Fruit fly (Drosophila melanogaster) whole organism, embryonic: Measurements from ENCODE around the gene CG31233.
A peak's percentile ranks its signal among the peaks of the same experiment; 100 is the strongest.

ENCODE experiments used
- CG10979 ChIP-seq: fragments of 200-800 bp; sonication (Bioruptor generic); optimal IDR thresholded peaks from 2 replicates; lab custom pipeline; 2018; ENCODE audit warnings: missing biosample characterization, mild to moderate bottlenecking, missing genetic modification characterization, moderate library complexity
- CG11560 ChIP-seq: fragments of 200-800 bp; sonication (Bioruptor generic); IDR thresholded peaks from 3 replicates; pipeline ENCODE4 v1.3.6; 2022; ENCODE audit warnings: missing biosample characterization, missing genetic modification characterization
- CG12071 ChIP-seq: fragments of 200-800 bp; sonication (Bioruptor generic); optimal IDR thresholded peaks from 3 replicates; lab custom pipeline; 2018; ENCODE audit warnings: missing biosample characterization, mild to moderate bottlenecking, missing genetic modification characterization
- CG12104 ChIP-seq: fragments of 200-800 bp; sonication (Bioruptor generic); optimal IDR thresholded peaks from 3 replicates; lab custom pipeline; 2016; ENCODE audit warnings: missing biosample characterization, missing genetic modification characterization
- CG13123 ChIP-seq: fragments of 200-800 bp; sonication (Bioruptor generic); optimal IDR thresholded peaks from 2 replicates; lab custom pipeline; 2016; ENCODE audit warnings: missing biosample characterization, missing genetic modification characterization
- CG13424 ChIP-seq: fragments of 200-800 bp; sonication (Bioruptor generic); optimal IDR thresholded peaks from 2 replicates; lab custom pipeline; 2019; ENCODE audit warnings: missing biosample characterization, mild to moderate bottlenecking, missing genetic modification characterization, moderate library complexity
- CG1603 ChIP-seq: fragments of 200-800 bp; sonication (Bioruptor generic); optimal IDR thresholded peaks from 2 replicates; lab custom pipeline; 2019; ENCODE audit warnings: missing biosample characterization, mild to moderate bottlenecking, missing genetic modification characterization, moderate library complexity
- CG1647 ChIP-seq: fragments of 200-800 bp; sonication (Bioruptor generic); optimal IDR thresholded peaks from 3 replicates; lab custom pipeline; 2016; ENCODE audit warnings: missing biosample characterization, missing genetic modification characterization
- CG16815 ChIP-seq: fragments of 200-800 bp; sonication (Bioruptor generic); optimal IDR thresholded peaks from 3 replicates; lab custom pipeline; 2017; ENCODE audit warnings: missing biosample characterization, mild to moderate bottlenecking, missing genetic modification characterization
- CG17359 ChIP-seq: fragments of 200-800 bp; sonication (Bioruptor generic); optimal IDR thresholded peaks from 3 replicates; lab custom pipeline; 2018; ENCODE audit warnings: missing biosample characterization, mild to moderate bottlenecking, missing genetic modification characterization, moderate library complexity
- CG1832 ChIP-seq: fragments of 200-800 bp; sonication (Bioruptor generic); optimal IDR thresholded peaks from 2 replicates; lab custom pipeline; 2017; ENCODE audit warnings: missing biosample characterization, mild to moderate bottlenecking, missing genetic modification characterization, inconsistent platforms
- CG18476 ChIP-seq: fragments of 200-800 bp; sonication (Bioruptor generic); optimal IDR thresholded peaks from 2 replicates; lab custom pipeline; 2016; ENCODE audit warnings: missing biosample characterization, mild to moderate bottlenecking, missing genetic modification characterization
- CG18764 ChIP-seq: fragments of 200-800 bp; sonication (Bioruptor generic); optimal IDR thresholded peaks from 3 replicates; lab custom pipeline; 2016; ENCODE audit warnings: missing biosample characterization, missing genetic modification characterization
- CG2116 ChIP-seq: fragments of 200-800 bp; sonication (Bioruptor generic); optimal IDR thresholded peaks from 3 replicates; lab custom pipeline; 2018; ENCODE audit warnings: missing biosample characterization, mild to moderate bottlenecking, missing genetic modification characterization
- CG2199 ChIP-seq: fragments of 200-800 bp; sonication (Bioruptor generic); IDR thresholded peaks from 3 replicates; pipeline ENCODE4 v1.3.6; 2022; ENCODE audit warnings: missing biosample characterization, missing genetic modification characterization
- CG2875 ChIP-seq: fragments of 200-800 bp; sonication (Bioruptor generic); optimal IDR thresholded peaks from 2 replicates; lab custom pipeline; 2017; ENCODE audit warnings: missing biosample characterization, mild to moderate bottlenecking, missing genetic modification characterization, missing genetic modification reagents
- CG3163 ChIP-seq: fragments of 200-800 bp; sonication (Bioruptor generic); optimal IDR thresholded peaks from 3 replicates; lab custom pipeline; 2016; ENCODE audit warnings: missing biosample characterization, missing genetic modification characterization
- CG32532 ChIP-seq: fragments of 200-800 bp; sonication (Bioruptor generic); IDR thresholded peaks from 2 replicates; pipeline ENCODE4 v1.3.6; 2022; ENCODE audit warnings: missing biosample characterization, missing genetic modification characterization
- CG32767 ChIP-seq: fragments of 200-800 bp; sonication (Bioruptor generic); IDR thresholded peaks from 2 replicates; pipeline ENCODE4 v1.3.6; 2022; ENCODE audit warnings: missing biosample characterization, missing genetic modification characterization
- CG3838 ChIP-seq: fragments of 200-800 bp; sonication (Bioruptor generic); optimal IDR thresholded peaks from 3 replicates; lab custom pipeline; 2016; ENCODE audit warnings: missing biosample characterization, missing genetic modification characterization
- CG3995 ChIP-seq: fragments of 200-800 bp; sonication (Bioruptor generic); optimal IDR thresholded peaks from 3 replicates; lab custom pipeline; 2016; ENCODE audit warnings: missing biosample characterization, missing genetic modification characterization
- CG4328 ChIP-seq: fragments of 200-800 bp; sonication (Bioruptor generic); optimal IDR thresholded peaks from 3 replicates; lab custom pipeline; 2017; ENCODE audit warnings: missing biosample characterization, missing genetic modification reagents, missing genetic modification characterization
- CG43689 ChIP-seq: fragments of 200-800 bp; sonication (Bioruptor generic); IDR thresholded peaks from 2 replicates; pipeline ENCODE4 v1.3.6; 2022; ENCODE audit warnings: missing biosample characterization, missing genetic modification characterization
- CG7928 ChIP-seq: fragments of 200-800 bp; sonication (Bioruptor generic); optimal IDR thresholded peaks from 2 replicates; lab custom pipeline; 2017; ENCODE audit warnings: missing biosample characterization, mild to moderate bottlenecking, missing genetic modification characterization
- CG9797 ChIP-seq: fragments of 200-800 bp; sonication (Bioruptor generic); optimal IDR thresholded peaks from 3 replicates; lab custom pipeline; 2018; ENCODE audit warnings: missing biosample characterization, mild to moderate bottlenecking, missing genetic modification characterization
- CG9817 ChIP-seq: fragments of 200-800 bp; sonication (Bioruptor generic); optimal IDR thresholded peaks from 2 replicates; lab custom pipeline; 2018; ENCODE audit warnings: missing biosample characterization, mild to moderate bottlenecking, missing genetic modification characterization, moderate library complexity
- Camta ChIP-seq: fragments of 200-800 bp; sonication (Bioruptor generic); optimal IDR thresholded peaks from 2 replicates; lab custom pipeline; 2016; ENCODE audit warnings: missing biosample characterization, missing genetic modification characterization
- H2.0 ChIP-seq: fragments of 200-800 bp; sonication (Bioruptor generic); IDR thresholded peaks from 2 replicates; pipeline ENCODE4 v1.3.6; 2022; ENCODE audit warnings: missing biosample characterization, missing genetic modification characterization
- Hand ChIP-seq: fragments of 200-800 bp; sonication (Bioruptor generic); optimal IDR thresholded peaks from 2 replicates; lab custom pipeline; 2017; ENCODE audit warnings: mild to moderate bottlenecking, missing biosample characterization, missing genetic modification reagents, missing genetic modification characterization
- Lim3 ChIP-seq: fragments of 200-800 bp; sonication (Bioruptor generic); IDR thresholded peaks from 2 replicates; pipeline ENCODE4 v1.3.6; 2022; ENCODE audit warnings: missing biosample characterization, missing genetic modification characterization
- MTF-1 ChIP-seq: fragments of 200-800 bp; sonication (Bioruptor generic); optimal IDR thresholded peaks from 2 replicates; lab custom pipeline; 2018; ENCODE audit warnings: missing biosample characterization, mild to moderate bottlenecking, missing genetic modification characterization, borderline replicate concordance
- NK7.1 ChIP-seq: fragments of 200-800 bp; sonication (Bioruptor generic); optimal IDR thresholded peaks from 3 replicates; lab custom pipeline; 2016; ENCODE audit warnings: missing biosample characterization, missing genetic modification characterization
- Usf ChIP-seq: fragments of 200-800 bp; sonication (Bioruptor generic); optimal IDR thresholded peaks from 2 replicates; lab custom pipeline; 2017; ENCODE audit warnings: missing genotype, missing biosample characterization, missing genetic modification characterization
- ab ChIP-seq: fragments of 200-800 bp; sonication (Bioruptor generic); optimal IDR thresholded peaks from 2 replicates; lab custom pipeline; 2016; ENCODE audit warnings: missing biosample characterization, missing genetic modification characterization
- ap ChIP-seq: fragments of 200-800 bp; sonication (Bioruptor generic); IDR thresholded peaks from 2 replicates; pipeline ENCODE4 v1.3.6; 2022; ENCODE audit warnings: missing biosample characterization, missing genetic modification characterization
- cad ChIP-seq: fragments of >200 bp; optimal IDR thresholded peaks from 2 replicates; lab custom pipeline; 2017; ENCODE audit warnings: missing biosample characterization, missing genetic modification characterization
- gcm2 ChIP-seq: fragments of 200-800 bp; sonication (Bioruptor generic); optimal IDR thresholded peaks from 2 replicates; lab custom pipeline; 2016; ENCODE audit warnings: missing biosample characterization, missing genetic modification characterization
- kah ChIP-seq: fragments of 200-800 bp; sonication (Bioruptor generic); optimal IDR thresholded peaks from 2 replicates; lab custom pipeline; 2018; ENCODE audit warnings: missing biosample characterization, mild to moderate bottlenecking, missing genetic modification characterization
- ken ChIP-seq: fragments of 200-800 bp; sonication (Bioruptor generic); IDR thresholded peaks from 3 replicates; pipeline ENCODE4 v1.3.6; 2022; ENCODE audit warnings: missing biosample characterization, missing genetic modification characterization
- lbe ChIP-seq: fragments of 200-800 bp; sonication (Bioruptor generic); optimal IDR thresholded peaks from 2 replicates; lab custom pipeline; 2016; ENCODE audit warnings: missing biosample characterization, mild to moderate bottlenecking, missing genetic modification characterization
- nerfin-2 ChIP-seq: fragments of 200-800 bp; sonication (Bioruptor generic); IDR thresholded peaks from 2 replicates; pipeline ENCODE4 v1.3.6; 2022; ENCODE audit warnings: missing biosample characterization, missing genetic modification characterization; ENCODE audit not compliant: partially characterized antibody
- p53 ChIP-seq: fragments of 200-800 bp; sonication (Bioruptor generic); optimal IDR thresholded peaks from 2 replicates; lab custom pipeline; 2016; ENCODE audit warnings: missing biosample characterization, missing genetic modification characterization
- pan ChIP-seq, 4 experiments: fragments of >200 bp in 3 of 4; fragments of 200-800 bp in 1 of 4; sonication (Bioruptor generic) in 1 of 4; optimal IDR thresholded peaks in 3 of 4; IDR thresholded peaks in 1 of 4; 2 replicates each; pipeline versions ENCODE4 v1.3.6 to Lab custom; 2017 to 2022; ENCODE audit warnings: missing biosample characterization in 2 of 4, missing genetic modification characterization in 2 of 4, mixed read lengths in 1 of 4
- peb ChIP-seq: fragments of 200-800 bp; sonication (Bioruptor generic); IDR thresholded peaks from 2 replicates; pipeline ENCODE4 v1.3.6; 2022; ENCODE audit warnings: missing biosample characterization, missing genetic modification characterization
- pros ChIP-seq: fragments of 200-800 bp; sonication (Bioruptor generic); optimal IDR thresholded peaks from 3 replicates; lab custom pipeline; 2019; ENCODE audit warnings: missing biosample characterization, mild to moderate bottlenecking, missing genetic modification characterization, moderate library complexity
- ro ChIP-seq: fragments of 200-800 bp; sonication (Bioruptor generic); IDR thresholded peaks from 2 replicates; pipeline ENCODE4 v1.3.6; 2022; ENCODE audit warnings: missing biosample characterization, missing genetic modification characterization
- sisA ChIP-seq: fragments of 200-800 bp; sonication (Bioruptor generic); IDR thresholded peaks from 2 replicates; pipeline ENCODE4 v1.3.6; 2022; ENCODE audit warnings: missing biosample characterization, missing genetic modification characterization
- tio ChIP-seq: fragments of 200-800 bp; sonication (Bioruptor generic); optimal IDR thresholded peaks from 2 replicates; lab custom pipeline; 2017; ENCODE audit warnings: missing biosample characterization, missing genetic modification characterization, inconsistent platforms
- trh ChIP-seq: fragments of 200-800 bp; sonication (Bioruptor generic); optimal IDR thresholded peaks from 2 replicates; lab custom pipeline; 2016; ENCODE audit warnings: missing biosample characterization, missing genetic modification characterization
- z ChIP-seq: fragments of 200-800 bp; sonication (Bioruptor generic); IDR thresholded peaks from 3 replicates; pipeline ENCODE4 v1.3.6; 2022; ENCODE audit warnings: missing biosample characterization, missing genetic modification characterization
- zen2 ChIP-seq: fragments of 200-800 bp; sonication (Bioruptor generic); IDR thresholded peaks from 3 replicates; pipeline ENCODE4 v1.3.6; 2022; ENCODE audit warnings: missing biosample characterization, missing genetic modification characterization; ENCODE audit not compliant: partially characterized antibody
- zfh1 ChIP-seq: fragments of 200-800 bp; sonication (Bioruptor generic); IDR thresholded peaks from 3 replicates; pipeline ENCODE4 v1.3.6; 2022; ENCODE audit warnings: missing biosample characterization, missing genetic modification characterization

Gene CG31233

DNA sequence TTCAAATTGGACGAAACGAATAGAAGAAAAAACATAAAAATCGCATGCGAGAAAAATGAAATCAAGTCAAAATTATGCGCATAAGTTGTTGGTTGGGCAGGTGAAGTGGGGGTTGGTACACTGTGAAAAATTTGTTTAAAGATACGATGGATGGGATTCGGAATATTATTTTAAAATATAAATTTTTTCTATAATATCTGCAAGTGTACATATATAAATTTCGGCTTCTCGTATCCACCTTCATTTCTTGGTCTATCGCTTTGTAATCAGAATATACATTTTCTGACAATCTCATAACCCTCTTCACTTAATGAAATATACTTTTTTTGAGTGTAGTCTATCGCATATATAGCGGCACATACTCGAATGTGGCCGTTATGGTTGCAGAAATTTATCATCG is 46.3 kb upstream of the CG31233 start (continued):
- TF ChIP-seq Usf (no peak), CG1603 (tag; lab: Kevin White, UChicago) (no peak), gcm2 (GFP tag; lab: Kevin White, UChicago) (no peak), ken (GFP tag; lab: Robert Waterston, UW) (no peak), CG7928 (GFP tag; lab: Kevin White, UChicago) (no peak), CG2875 (no peak), z (GFP tag; lab: Robert Waterston, UW) (no peak), CG4328 (no peak), CG11560 (no peak), NK7.1 (GFP tag; lab: Kevin White, UChicago) (no peak), trh (no peak), H2.0 (GFP tag; lab: Robert Waterston, UW) (no peak), ro (GFP tag; lab: Robert Waterston, UW) (no peak), peb (no peak), CG3163 (GFP tag; lab: Kevin White, UChicago) (no peak), CG1832 (GFP tag; lab: Kevin White, UChicago) (no peak), ab (GFP tag; lab: Kevin White, UChicago) (no peak), MTF-1 (no peak), zfh1 (GFP tag; lab: Robert Waterston, UW) (no peak), CG16815 (no peak), CG3995 (GFP tag; lab: Kevin White, UChicago) (no peak), CG13424 (tag; lab: Kevin White, UChicago) (peak; percentile 32), cad (GFP tag; lab: Kevin White, UChicago) (no peak), lbe (no peak), sisA (GFP tag; lab: Robert Waterston, UW) (no peak), pros (GFP tag; lab: Kevin White, UChicago) (no peak), CG32532 (GFP tag; lab: Robert Waterston, UW) (no peak), CG12071 (no peak), ap (GFP tag; lab: Robert Waterston, UW) (no peak), CG3838 (GFP tag; lab: Kevin White, UChicago) (no peak), kah (GFP tag; lab: Kevin White, UChicago) (no peak), CG12104 (no peak), CG1647 (GFP tag; lab: Kevin White, UChicago) (no peak), CG43689 (GFP tag; lab: Robert Waterston, UW) (no peak), p53 (GFP tag; lab: Kevin White, UChicago) (no peak), Lim3 (GFP tag; lab: Robert Waterston, UW) (no peak), CG32767 (GFP tag; lab: Robert Waterston, UW) (no peak), CG17359 (peak; percentile 32), CG2199 (no peak), CG13123 (no peak), Hand (GFP tag; lab: Kevin White, UChicago) (no peak), CG18476 (GFP tag; lab: Kevin White, UChicago) (no peak), CG10979 (tag; lab: Kevin White, UChicago) (no peak), CG9817 (tag; lab: Kevin White, UChicago) (peak; percentile 0), nerfin-2 (no peak), CG18764 (GFP tag; lab: Kevin White, UChicago) (no peak), pan (optimal IDR thresholded peaks at IDR 0.05; lab: Kevin White, UChicago) (no peak), pan (GFP tag; optimal IDR thresholded peaks at IDR 0.05 in 1 of 2, IDR thresholded peaks at IDR 0.05 in 1 of 2) (peak in 1 of 2 experiments; percentile 37), Camta (GFP tag; lab: Kevin White, UChicago) (no peak), CG2116 (GFP tag; lab: Kevin White, UChicago) (no peak), CG9797 (GFP tag; lab: Kevin White, UChicago) (no peak), zen2 (no peak), tio (GFP tag; lab: Kevin White, UChicago) (no peak)
